Worm (Caenorhabditis elegans): ENCODE data around the gene F55A11.1.

Gene F55A11.1

ce11 chrV:11782809-11783440 is 18.7 kb upstream of the F55A11.1 start, which contains the start of gene F55A11.11 (continued):
- TF ChIP-seq nhr-80 (tag; optimal IDR thresholded peaks at IDR 0.05) (peak; percentile 42), tlf-1 (GFP tag; optimal IDR thresholded peaks at IDR 0.05) (peak; percentile 49), snpc-1.3 (tag; optimal IDR thresholded peaks at IDR 0.05; ENCODE audit: insufficient read depth) (peak; percentile 85), ekl-4 (GFP tag; IDR thresholded peaks at IDR 0.05) (peak; percentile 89), T07F8.4 (tag; optimal IDR thresholded peaks at IDR 0.05) (peak; percentile 83), nhr-90 (tag; optimal IDR thresholded peaks at IDR 0.05) (peak; percentile 96), let-526 (GFP tag; IDR thresholded peaks at IDR 0.05) (peak; percentile 90), B0019.2 (GFP tag; conservative IDR thresholded peaks at IDR 0.05) (peak; percentile 76), mxl-1 (tag; optimal IDR thresholded peaks at IDR 0.05) (peak; percentile 94), attf-5 (GFP tag; optimal IDR thresholded peaks at IDR 0.05) (peak; percentile 90), ceh-100 (GFP tag; IDR thresholded peaks at IDR 0.05) (peak; percentile 76), Y53F4B.3 (GFP tag; IDR thresholded peaks at IDR 0.05) (peak; percentile 89), hrde-1 (tag; optimal IDR thresholded peaks at IDR 0.05; ENCODE audit: borderline replicate concordance) (peak; percentile 92), B0261.1 (tag; optimal IDR thresholded peaks at IDR 0.05) (peak; percentile 99), ceh-79 (tag; optimal IDR thresholded peaks at IDR 0.05) (peak; percentile 82), F37B4.10 (GFP tag; IDR thresholded peaks at IDR 0.05) (0 out of 2 replicates have a peak, but pooled peaks have one; percentile 81), Y56A3A.18 (GFP tag; IDR thresholded peaks at IDR 0.05) (peak; percentile 89), dpl-1 (GFP tag; optimal IDR thresholded peaks at IDR 0.05) (no peak), lsl-1 (GFP tag; optimal IDR thresholded peaks at IDR 0.05) (peak; percentile 72), hsf-1 (GFP tag; IDR thresholded peaks at IDR 0.05) (peak; percentile 68), chd-7 (tag; optimal IDR thresholded peaks at IDR 0.05) (peak; percentile 92), let-607 (tag; optimal IDR thresholded peaks at IDR 0.05) (peak; percentile 54 to 76), lin-40 (tag; optimal IDR thresholded peaks at IDR 0.05) (peak; percentile 73), ceh-91 (GFP tag; IDR thresholded peaks at IDR 0.05) (no peak), ztf-25 (GFP tag; IDR thresholded peaks at IDR 0.05) (peak; percentile 87), B0035.1 (tag; optimal IDR thresholded peaks at IDR 0.05) (peak; percentile 70), F57A8.1 (GFP tag; optimal IDR thresholded peaks at IDR 0.05) (peak; percentile 74), akir-1 (GFP tag; optimal IDR thresholded peaks at IDR 0.05) (peak; percentile 86), sptf-2 (GFP tag; optimal IDR thresholded peaks at IDR 0.05) (peak; percentile 60), zfh-2 (GFP tag; conservative IDR thresholded peaks at IDR 0.05) (no peak), nhr-179 (tag; optimal IDR thresholded peaks at IDR 0.05) (peak; percentile 48), pbrm-1 (GFP tag; IDR thresholded peaks at IDR 0.05) (peak; percentile 88), unc-62 (GFP tag; optimal IDR thresholded peaks at IDR 0.05) (peak; percentile 54), repo-1 (tag; optimal IDR thresholded peaks at IDR 0.05) (peak; percentile 94), aptf-2 (GFP tag; conservative IDR thresholded peaks at IDR 0.05) (0 out of 2 replicates have a peak, but pooled peaks have one; percentile 7), rcor-1 (GFP tag; IDR thresholded peaks at IDR 0.05) (peak; percentile 84), fkh-3 (tag; optimal IDR thresholded peaks at IDR 0.05) (peak; percentile 94), F57C9.4 (tag; optimal IDR thresholded peaks at IDR 0.05) (peak; percentile 44), ztf-26 (tag; optimal IDR thresholded peaks at IDR 0.05) (peak; percentile 92), D2030.7 (GFP tag; IDR thresholded peaks at IDR 0.05) (peak; percentile 83), aptf-3 (GFP tag; IDR thresholded peaks at IDR 0.05) (peak; percentile 94), gei-17 (GFP tag; optimal IDR thresholded peaks at IDR 0.05) (peak; percentile 46)

All from whole organism, young adult.